Comparison of ENCODE assay signal across 4 worm cellular contexts in genomic region chrIII:10632590-10633402, ce11.
TF ChIP-seq lines count a peak whose summit lies in the region.

Y39A1A.10 (plus strand) TSS chrIII:10632728.

TF ChIP-seq in whole organism, L1 larva, 84 proteins besides CTCF, POLR2A, EP300 and RAD21 (continued from another document):
- TF ChIP-seq elt-3 (tag; optimal IDR thresholded peaks at IDR 0.05; lab: Kevin White, UChicago) (peak in 1 of 6 experiments; percentile 0), lin-14 (GFP tag; optimal IDR thresholded peaks at IDR 0.05; lab: Kevin White, UChicago) (peak; percentile 72), ztf-4 (tag; optimal IDR thresholded peaks at IDR 0.05; lab: Kevin White, UChicago) (peak; percentile 24), nhr-19 (GFP tag; conservative IDR thresholded peaks at IDR 0.05; lab: Robert Waterston, UW) (0 out of 2 replicates have a peak, but pooled peaks have one; percentile 7), ceh-8 (GFP tag; optimal IDR thresholded peaks at IDR 0.05; lab: Kevin White, UChicago) (peak; percentile 89), jun-1 (tag; optimal IDR thresholded peaks at IDR 0.05; lab: Kevin White, UChicago) (peak; percentile 26), lin-15B (tag; optimal IDR thresholded peaks at IDR 0.05; lab: Kevin White, UChicago) (no peak), zip-4 (GFP tag; optimal IDR thresholded peaks at IDR 0.05; lab: Kevin White, UChicago) (no peak), nhr-71 (tag; optimal IDR thresholded peaks at IDR 0.05; lab: Kevin White, UChicago) (peak; percentile 52), nhr-47 (tag; optimal IDR thresholded peaks at IDR 0.05; lab: Kevin White, UChicago) (no peak), aly-2 (tag; optimal IDR thresholded peaks at IDR 0.05; lab: Kevin White, UChicago) (no peak), sox-4 (tag; optimal IDR thresholded peaks at IDR 0.05; lab: Kevin White, UChicago) (no peak), dsc-1 (tag; optimal IDR thresholded peaks at IDR 0.05; lab: Kevin White, UChicago) (no peak), snu-23 (GFP tag; optimal IDR thresholded peaks at IDR 0.05; lab: Kevin White, UChicago) (peak; percentile 24), fkh-8 (tag; optimal IDR thresholded peaks at IDR 0.05; lab: Kevin White, UChicago) (peak; percentile 38), efl-1 (optimal IDR thresholded peaks at IDR 0.05; lab: Kevin White, UChicago) (no peak), efl-1 (GFP tag; optimal IDR thresholded peaks at IDR 0.05 in 1 of 2; lab: Kevin White, UChicago) (peak in 1 of 2 experiments; percentile 57)

TF ChIP-seq in whole organism, L2 larva, 48 proteins besides CTCF, POLR2A, EP300 and RAD21 (continued from another document):
- TF ChIP-seq F13H6.1 (tag; optimal IDR thresholded peaks at IDR 0.05; lab: Kevin White, UChicago) = peak; percentile 44
- TF ChIP-seq sma-9 (GFP tag; optimal IDR thresholded peaks at IDR 0.05; lab: Kevin White, UChicago) = peak; percentile 61
- TF ChIP-seq sma-9 (tag; optimal IDR thresholded peaks at IDR 0.05; lab: Kevin White, UChicago) = no peak
TF ChIP-seq in whole organism, L2 larva: peak in this region for 10.

TF ChIP-seq in whole organism, L3 larva, 47 proteins besides CTCF, POLR2A, EP300 and RAD21 (continued from another document):
- TF ChIP-seq lin-39 (tag; optimal IDR thresholded peaks at IDR 0.05; lab: Kevin White, UChicago) = peak; percentile 37
- TF ChIP-seq hmg-11 (tag; optimal IDR thresholded peaks at IDR 0.05; lab: Kevin White, UChicago) = peak; percentile 31
- peak; percentile 21 for TF ChIP-seq ceh-28 (tag; optimal IDR thresholded peaks at IDR 0.05; lab: Kevin White, UChicago)

TF ChIP-seq in whole organism, L4 larva, 104 proteins besides CTCF, POLR2A, EP300 and RAD21 (continued from another document):
- TF ChIP-seq mep-1 (tag; optimal IDR thresholded peaks at IDR 0.05; lab: Kevin White, UChicago) (peak; percentile 57), F37D6.2 (tag; optimal IDR thresholded peaks at IDR 0.05; lab: Kevin White, UChicago) (no peak), dmd-9 (GFP tag; IDR thresholded peaks at IDR 0.05; lab: Robert Waterston, UW) (no peak), saeg-2 (GFP tag; IDR thresholded peaks at IDR 0.05; lab: Robert Waterston, UW) (no peak), gei-8 (GFP tag; optimal IDR thresholded peaks at IDR 0.05; lab: Kevin White, UChicago) (no peak), set-16 (GFP tag; IDR thresholded peaks at IDR 0.05; lab: Robert Waterston, UW) (peak; percentile 98), ceh-20 (GFP tag; IDR thresholded peaks at IDR 0.05; lab: Robert Waterston, UW) (no peak), vab-7 (GFP tag; IDR thresholded peaks at IDR 0.05; lab: Robert Waterston, UW) (no peak), unc-130 (GFP tag; optimal IDR thresholded peaks at IDR 0.05; lab: Kevin White, UChicago) (no peak), aha-1 (tag; lab: Kevin White, UChicago) (peak; percentile 96), nhr-237 (tag; optimal IDR thresholded peaks at IDR 0.05; lab: Kevin White, UChicago) (no peak), nhr-28 (tag; optimal IDR thresholded peaks at IDR 0.05; lab: Kevin White, UChicago) (peak; percentile 79), hmg-1.1 (GFP tag; IDR thresholded peaks at IDR 0.05; lab: Robert Waterston, UW) (peak; percentile 19; the same call in 1 of the 2 replicates), zfp-2 (tag; optimal IDR thresholded peaks at IDR 0.05; lab: Kevin White, UChicago) (no peak), nhr-41 (GFP tag; IDR thresholded peaks at IDR 0.05; lab: Robert Waterston, UW) (no peak), ZK337.2 (GFP tag; IDR thresholded peaks at IDR 0.05; lab: Robert Waterston, UW) (no peak), arid-1 (GFP tag; conservative IDR thresholded peaks at IDR 0.05; lab: Robert Waterston, UW) (0 out of 2 replicates have a peak, but pooled peaks have one; percentile 9), rbr-2 (tag; optimal IDR thresholded peaks at IDR 0.05; lab: Kevin White, UChicago) (peak; percentile 15), aly-2 (tag; optimal IDR thresholded peaks at IDR 0.05; lab: Kevin White, UChicago) (no peak), tra-1 (GFP tag; IDR thresholded peaks at IDR 0.05; lab: Robert Waterston, UW) (no peak), zag-1 (tag; optimal IDR thresholded peaks at IDR 0.05; lab: Kevin White, UChicago) (no peak), nhr-111 (GFP tag; optimal IDR thresholded peaks at IDR 0.05; lab: Kevin White, UChicago) (no peak), madf-9 (GFP tag; conservative IDR thresholded peaks at IDR 0.05; lab: Robert Waterston, UW) (no peak), lsy-2 (tag; optimal IDR thresholded peaks at IDR 0.05; lab: Kevin White, UChicago) (peak in 1 of 2 experiments; percentile 31), nhr-102 (tag; optimal IDR thresholded peaks at IDR 0.05; lab: Kevin White, UChicago) (no peak), nhr-6 (tag; optimal IDR thresholded peaks at IDR 0.05; lab: Kevin White, UChicago) (peak; percentile 1), unc-62 (GFP tag; optimal IDR thresholded peaks at IDR 0.05 in 1 of 2; lab: Kevin White, UChicago) (no peak), unc-62 (tag; optimal IDR thresholded peaks at IDR 0.05; lab: Kevin White, UChicago) (no peak), ceh-32 (tag; optimal IDR thresholded peaks at IDR 0.05; lab: Kevin White, UChicago; ENCODE audit: poor library complexity) (no peak), sdz-12 (GFP tag; optimal IDR thresholded peaks at IDR 0.05; lab: Kevin White, UChicago) (no peak), lin-38 (GFP tag; IDR thresholded peaks at IDR 0.05; lab: Robert Waterston, UW) (no peak), ctbp-1 (GFP tag; IDR thresholded peaks at IDR 0.05; lab: Robert Waterston, UW) (no peak), dmd-8 (GFP tag; IDR thresholded peaks at IDR 0.05; lab: Robert Waterston, UW) (no peak), dve-1 (tag; optimal IDR thresholded peaks at IDR 0.05; lab: Kevin White, UChicago; ENCODE audit: insufficient read depth) (peak; percentile 24), nhr-25 (tag; optimal IDR thresholded peaks at IDR 0.05; lab: Kevin White, UChicago; ENCODE audit: borderline replicate concordance, insufficient read depth) (peak; percentile 80), nhr-10 (tag; optimal IDR thresholded peaks at IDR 0.05; lab: Kevin White, UChicago) (no peak), jun-1 (tag; optimal IDR thresholded peaks at IDR 0.05; lab: Kevin White, UChicago) (no peak), F44E2.7 (GFP tag; IDR thresholded peaks at IDR 0.05; lab: Robert Waterston, UW) (no peak), spr-1 (tag; optimal IDR thresholded peaks at IDR 0.05; lab: Kevin White, UChicago) (no peak), T20F7.1 (GFP tag; optimal IDR thresholded peaks at IDR 0.05; lab: Kevin White, UChicago) (no peak), zip-2 (tag; optimal IDR thresholded peaks at IDR 0.05; lab: Kevin White, UChicago) (no peak), dpl-1 (GFP tag; optimal IDR thresholded peaks at IDR 0.05; lab: Kevin White, UChicago) (no peak), nhr-48 (tag; optimal IDR thresholded peaks at IDR 0.05; lab: Kevin White, UChicago) (peak; percentile 3), pha-4 (GFP tag; IDR thresholded peaks at IDR 0.05; lab: Robert Waterston, UW) (no peak; the same call in 1 of the 2 replicates), pha-4 (tag; optimal IDR thresholded peaks at IDR 0.05; lab: Kevin White, UChicago) (peak; percentile 52), snpc-4 (tag; optimal IDR thresholded peaks at IDR 0.05; lab: Kevin White, UChicago) (no peak), hlh-11 (tag; optimal IDR thresholded peaks at IDR 0.05; lab: Kevin White, UChicago) (peak; percentile 70), ceh-62 (tag; optimal IDR thresholded peaks at IDR 0.05; lab: Kevin White, UChicago) (no peak), F10B5.3 (tag; optimal IDR thresholded peaks at IDR 0.05; lab: Kevin White, UChicago) (no peak), hlh-30 (tag; optimal IDR thresholded peaks at IDR 0.05; lab: Kevin White, UChicago; ENCODE audit: insufficient read depth) (peak; percentile 3), fkh-10 (GFP tag; optimal IDR thresholded peaks at IDR 0.05; lab: Kevin White, UChicago) (peak; percentile 67), lin-29 (GFP tag; IDR thresholded peaks at IDR 0.05; lab: Robert Waterston, UW) (no peak), cey-2 (tag; optimal IDR thresholded peaks at IDR 0.05; lab: Kevin White, UChicago; ENCODE audit: borderline replicate concordance, insufficient read depth) (no peak), ceh-28 (tag; optimal IDR thresholded peaks at IDR 0.05; lab: Kevin White, UChicago) (peak; percentile 28), snpc-1.2 (GFP tag; IDR thresholded peaks at IDR 0.05; lab: Robert Waterston, UW) (no peak), egl-27 (tag; optimal IDR thresholded peaks at IDR 0.05; lab: Kevin White, UChicago) (no peak), madf-5 (GFP tag; IDR thresholded peaks at IDR 0.05; lab: Robert Waterston, UW) (no peak), lin-15B (tag; optimal IDR thresholded peaks at IDR 0.05; lab: Kevin White, UChicago) (no peak), fos-1 (tag; optimal IDR thresholded peaks at IDR 0.05; lab: Kevin White, UChicago) (no peak), php-3 (GFP tag; IDR thresholded peaks at IDR 0.05; lab: Robert Waterston, UW) (0 out of 2 replicates have a peak, but pooled peaks have one; percentile 11), ama-1 (optimal IDR thresholded peaks at IDR 0.05; lab: Kevin White, UChicago) (no peak), nhr-76 (tag; optimal IDR thresholded peaks at IDR 0.05; lab: Kevin White, UChicago) (no peak)
